Worm (Caenorhabditis elegans) whole organism, late embryonic: ENCODE data around the gene C35C5.10.

Experiments used
- ama-1 ChIP-seq: fragments of 150-350 bp; optimal IDR thresholded peaks from 2 replicates; lab custom pipeline; 2014
- mec-3 ChIP-seq: sonication (generic microtip); optimal IDR thresholded peaks from 2 replicates; lab custom pipeline; 2016; ENCODE audit warnings: borderline replicate concordance, missing genetic modification characterization, missing compliant biosample characterization
- nhr-232 ChIP-seq: sonication (generic microtip); optimal IDR thresholded peaks from 2 replicates; lab custom pipeline; 2016; ENCODE audit warnings: missing genetic modification characterization, missing compliant biosample characterization
- tbx-2 ChIP-seq: sonication (generic microtip); optimal IDR thresholded peaks from 2 replicates; lab custom pipeline; 2016; ENCODE audit warnings: missing genetic modification characterization, missing compliant biosample characterization

DNA sequence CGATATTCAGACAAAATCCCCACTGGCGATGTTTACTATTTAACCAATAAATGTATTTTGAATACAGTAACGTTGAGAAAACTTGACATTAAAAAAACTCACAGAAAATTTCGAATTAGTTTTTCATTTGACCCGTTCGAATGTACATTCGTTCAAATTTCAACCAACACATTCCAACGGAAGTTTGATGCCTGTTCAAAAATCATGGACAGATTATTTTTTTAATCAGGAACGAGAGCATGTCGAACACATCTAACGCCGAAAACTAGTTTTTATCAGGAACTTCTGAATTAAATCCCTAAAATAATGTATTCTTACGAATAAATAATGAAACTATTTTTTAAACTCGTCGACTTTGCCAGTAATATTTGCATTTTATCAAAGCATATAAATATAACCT lies 14.4 kb upstream of the C35C5.10 start:
- TF ChIP-seq ama-1 (lab: Kevin White, UChicago) (no peak), tbx-2 (tag; lab: Kevin White, UChicago) (no peak), nhr-232 (tag; lab: Kevin White, UChicago) (no peak), mec-3 (tag; lab: Kevin White, UChicago) (no peak)
